Fruit fly (Drosophila melanogaster) whole organism, wandering third instar larva: ENCODE data around the gene Sgs5bis.

Source experiments
- Abd-B ChIP-seq: fragments of >200 bp; optimal IDR thresholded peaks from 2 replicates; lab custom pipeline; 2017; ENCODE audit warnings: missing biosample characterization, missing genetic modification characterization
- CG32264 ChIP-seq: fragments of 200-800 bp; sonication (Bioruptor generic); optimal IDR thresholded peaks from 2 replicates; lab custom pipeline; 2016; ENCODE audit warnings: missing biosample characterization, missing genetic modification characterization
- CG9705 ChIP-seq: fragments of 200-800 bp; sonication (Bioruptor generic); optimal IDR thresholded peaks from 2 replicates; lab custom pipeline; 2018; ENCODE audit warnings: missing biosample characterization, mild to moderate bottlenecking, missing genetic modification characterization
- CrebA ChIP-seq: fragments of 200-800 bp; sonication (Bioruptor generic); optimal IDR thresholded peaks from 2 replicates; lab custom pipeline; 2016; ENCODE audit warnings: missing biosample characterization, mild to moderate bottlenecking, missing genetic modification characterization, borderline replicate concordance
- Dfd ChIP-seq: fragments of >200 bp; optimal IDR thresholded peaks from 2 replicates; lab custom pipeline; 2017; ENCODE audit warnings: missing biosample characterization, missing genetic modification characterization
- Dif ChIP-seq: fragments of 200-275, 200-300 bp; sonication (Bioruptor generic); optimal IDR thresholded peaks from 2 replicates; lab custom pipeline; 2018; ENCODE audit warnings: missing biosample characterization, missing genetic modification characterization; ENCODE audit not compliant: partially characterized antibody
- GATAd ChIP-seq: sonication (Bioruptor generic); optimal IDR thresholded peaks from 2 replicates; lab custom pipeline; 2016; ENCODE audit warnings: missing biosample characterization, missing genetic modification characterization
- HLH106 ChIP-seq: fragments of 200-800 bp; optimal IDR thresholded peaks from 3 replicates; lab custom pipeline; 2019; ENCODE audit warnings: missing biosample characterization, mild to moderate bottlenecking, missing genetic modification characterization, moderate library complexity
- Hnf4 ChIP-seq: fragments of 200-800 bp; sonication (Bioruptor generic); optimal IDR thresholded peaks from 2 replicates; lab custom pipeline; 2016; ENCODE audit warnings: missing biosample characterization, mild to moderate bottlenecking, missing genetic modification characterization
- Hr78 ChIP-seq: fragments of >200 bp; optimal IDR thresholded peaks from 2 replicates; lab custom pipeline; 2017; ENCODE audit warnings: missing biosample characterization, missing genetic modification characterization
- Hr83 ChIP-seq: fragments of 200-300 bp; sonication (Bioruptor generic); optimal IDR thresholded peaks from 2 replicates; lab custom pipeline; 2016; ENCODE audit warnings: missing biosample characterization, mild to moderate bottlenecking, missing genetic modification characterization, moderate library complexity; ENCODE audit not compliant: poor library complexity, severe bottlenecking
- Jra ChIP-seq: sonication (Bioruptor generic); optimal IDR thresholded peaks from 2 replicates; lab custom pipeline; 2016; ENCODE audit warnings: missing biosample characterization, missing genetic modification characterization
- Mio ChIP-seq: sonication (Bioruptor generic); optimal IDR thresholded peaks from 2 replicates; lab custom pipeline; 2016; ENCODE audit warnings: missing biosample characterization, missing genetic modification characterization
- Myc ChIP-seq: fragments of >200 bp; optimal IDR thresholded peaks from 2 replicates; lab custom pipeline; 2017
- N ChIP-seq: fragments of >200 bp; optimal IDR thresholded peaks from 2 replicates; lab custom pipeline; 2018; ENCODE audit warnings: missing biosample characterization, missing external identifiers, missing genetic modification characterization
- OdsH ChIP-seq: fragments of 200-800 bp; sonication (Bioruptor generic); optimal IDR thresholded peaks from 2 replicates; lab custom pipeline; 2016; ENCODE audit warnings: missing biosample characterization, mild to moderate bottlenecking, missing genetic modification characterization
- Rel ChIP-seq, 2 experiments: fragments of 200-800 bp; sonication (Bioruptor generic) in 1 of 2; optimal IDR thresholded peaks; 2 replicates in 1 of 2; 3 replicates in 1 of 2; lab custom pipeline; 2016 to 2019; ENCODE audit warnings: mild to moderate bottlenecking in 2 of 2, missing biosample characterization in 2 of 2, missing genetic modification characterization in 2 of 2, moderate library complexity in 1 of 2
- Sp1 ChIP-seq: fragments of 200-800 bp; sonication (Bioruptor generic); optimal IDR thresholded peaks from 3 replicates; lab custom pipeline; 2019; ENCODE audit warnings: missing biosample characterization, mild to moderate bottlenecking, missing genetic modification characterization, moderate library complexity
- Vsx2 ChIP-seq: fragments of 200-300, 225-300 bp; sonication (Bioruptor generic); optimal IDR thresholded peaks from 2 replicates; lab custom pipeline; 2018; ENCODE audit warnings: missing biosample characterization, missing genetic modification characterization; ENCODE audit not compliant: partially characterized antibody
- br ChIP-seq: fragments of 200-800 bp; sonication (Bioruptor generic); optimal IDR thresholded peaks from 2 replicates; lab custom pipeline; 2016; ENCODE audit warnings: missing biosample characterization, missing genetic modification characterization
- brk ChIP-seq: fragments of 200-800 bp; sonication (Bioruptor generic); optimal IDR thresholded peaks from 2 replicates; lab custom pipeline; 2016; ENCODE audit warnings: missing biosample characterization, mild to moderate bottlenecking, missing genetic modification characterization
- dl ChIP-seq, 2 experiments: fragments of 175-275, 200-275 bp in 1 of 2; fragments of 200-275 bp in 1 of 2; sonication (Bioruptor generic); optimal IDR thresholded peaks; lab custom pipeline; 2018; ENCODE audit warnings: mild to moderate bottlenecking in 2 of 2, missing biosample characterization in 2 of 2, missing genetic modification characterization in 2 of 2, moderate library complexity in 2 of 2; ENCODE audit not compliant: partially characterized antibody in 2 of 2, insufficient read depth in 1 of 2
- dmrt93B ChIP-seq: fragments of 200-800 bp; sonication (Bioruptor generic); optimal IDR thresholded peaks from 2 replicates; lab custom pipeline; 2018; ENCODE audit warnings: missing biosample characterization, mild to moderate bottlenecking, missing genetic modification characterization
- dsf ChIP-seq: sonication (Bioruptor generic); optimal IDR thresholded peaks from 2 replicates; lab custom pipeline; 2016; ENCODE audit warnings: missing biosample characterization, missing genetic modification characterization, borderline replicate concordance
- ey ChIP-seq: fragments of 200-800 bp; sonication (Bioruptor generic); optimal IDR thresholded peaks from 2 replicates; lab custom pipeline; 2016; ENCODE audit warnings: missing biosample characterization, missing genetic modification characterization
- foxo ChIP-seq, 2 experiments: fragments of 200-800 bp; sonication (Bioruptor generic); optimal IDR thresholded peaks; 2 replicates in 1 of 2; 3 replicates in 1 of 2; lab custom pipeline; 2016 to 2017; ENCODE audit warnings: missing biosample characterization in 2 of 2, missing genetic modification characterization in 2 of 2
- fru ChIP-seq: fragments of 200-800 bp; sonication (Bioruptor generic); optimal IDR thresholded peaks from 3 replicates; lab custom pipeline; 2016; ENCODE audit warnings: missing biosample characterization, mild to moderate bottlenecking, missing genetic modification characterization
- h ChIP-seq: fragments of 200-800 bp; sonication (Bioruptor generic); optimal IDR thresholded peaks from 3 replicates; lab custom pipeline; 2016; ENCODE audit warnings: missing biosample characterization, mild to moderate bottlenecking, missing genetic modification characterization
- jim ChIP-seq: fragments of 175-275, 200-325 bp; sonication (Bioruptor generic); optimal IDR thresholded peaks from 2 replicates; lab custom pipeline; 2016; ENCODE audit warnings: missing biosample characterization, mild to moderate bottlenecking, missing genetic modification characterization
- lola ChIP-seq: fragments of >200 bp; optimal IDR thresholded peaks from 2 replicates; lab custom pipeline; 2017; ENCODE audit warnings: missing biosample characterization, missing genetic modification characterization
- pan ChIP-seq: fragments of >200 bp; optimal IDR thresholded peaks from 2 replicates; lab custom pipeline; 2017
- psq ChIP-seq: fragments of 200-800 bp; sonication (Bioruptor generic); optimal IDR thresholded peaks from 3 replicates; lab custom pipeline; 2017; ENCODE audit warnings: missing biosample characterization, mild to moderate bottlenecking, missing genetic modification characterization, moderate library complexity
- rgr ChIP-seq: fragments of 200-800 bp; sonication (Bioruptor generic); optimal IDR thresholded peaks from 3 replicates; lab custom pipeline; 2016; ENCODE audit warnings: missing biosample characterization, mild to moderate bottlenecking, missing genetic modification characterization
- sage ChIP-seq: fragments of 200-800 bp; sonication (Bioruptor generic); optimal IDR thresholded peaks from 2 replicates; lab custom pipeline; 2016; ENCODE audit warnings: missing biosample characterization, mild to moderate bottlenecking, missing genetic modification characterization
- tai ChIP-seq: sonication (Bioruptor generic); optimal IDR thresholded peaks from 2 replicates; lab custom pipeline; 2016; ENCODE audit warnings: missing biosample characterization, missing genetic modification characterization
- usp ChIP-seq: fragments of >200 bp; optimal IDR thresholded peaks from 2 replicates; lab custom pipeline; 2017; ENCODE audit warnings: missing biosample characterization, missing genetic modification characterization
- woc ChIP-seq: sonication (Bioruptor generic); optimal IDR thresholded peaks from 2 replicates; lab custom pipeline; 2016; ENCODE audit warnings: missing biosample characterization, mild to moderate bottlenecking, missing genetic modification characterization

Sgs5bis gene

dm6 chr3R:17619726-17620282, 25.6 kb downstream of the Sgs5bis start:
- TF ChIP-seq dsf (GFP tag; lab: Kevin White, UChicago) = no peak
- peak; percentile 3 for TF ChIP-seq CG32264
- no peak for TF ChIP-seq brk (GFP tag; lab: Kevin White, UChicago)
- no peak for TF ChIP-seq Vsx2
- TF ChIP-seq Jra (GFP tag; lab: Kevin White, UChicago) = no peak
- TF ChIP-seq Myc = no peak
- no peak for TF ChIP-seq rgr
- no peak for TF ChIP-seq HLH106 (tag; lab: Kevin White, UChicago)
- TF ChIP-seq CrebA (GFP tag; lab: Kevin White, UChicago) = peak; percentile 92
- TF ChIP-seq Sp1 = peak; percentile 56
- no peak for TF ChIP-seq dmrt93B (GFP tag; lab: Kevin White, UChicago)
- no peak for TF ChIP-seq tai (GFP tag; lab: Kevin White, UChicago)
- no peak for TF ChIP-seq Rel (GFP tag; optimal IDR thresholded peaks at IDR 0.05; lab: Kevin White, UChicago)
- peak; percentile 59 for TF ChIP-seq Rel (tag; optimal IDR thresholded peaks at IDR 0.05; lab: Kevin White, UChicago)
- no peak for TF ChIP-seq Dfd (GFP tag; lab: Kevin White, UChicago)
- TF ChIP-seq h (GFP tag; lab: Kevin White, UChicago) = no peak
- TF ChIP-seq Mio (GFP tag; lab: Kevin White, UChicago) = no peak
- no peak for TF ChIP-seq N (GFP tag; lab: Kevin White, UChicago)
- peak; percentile 35 for TF ChIP-seq Hnf4 (GFP tag; lab: Kevin White, UChicago)
- TF ChIP-seq foxo (GFP tag; optimal IDR thresholded peaks at IDR 0.05; lab: Kevin White, UChicago) = peak in 1 of 2 experiments; percentile 13
- TF ChIP-seq OdsH (GFP tag; lab: Kevin White, UChicago) = no peak
- TF ChIP-seq Hr78 = no peak
- TF ChIP-seq GATAd = no peak
- TF ChIP-seq CG9705 (GFP tag; lab: Kevin White, UChicago) = no peak
- no peak for TF ChIP-seq dl (GFP tag; optimal IDR thresholded peaks at IDR 0.05; lab: Kevin White, UChicago; ENCODE audit: insufficient read depth in 1 of 2, partially characterized antibody in 2 of 2)
- TF ChIP-seq Abd-B = no peak
- TF ChIP-seq woc = no peak
- TF ChIP-seq lola (GFP tag; lab: Kevin White, UChicago) = no peak
- no peak for TF ChIP-seq br (GFP tag; lab: Kevin White, UChicago)
- no peak for TF ChIP-seq pan (lab: Kevin White, UChicago)
- no peak for TF ChIP-seq jim (GFP tag; lab: Kevin White, UChicago)
- TF ChIP-seq Hr83 (GFP tag; lab: Kevin White, UChicago) = no peak
- no peak for TF ChIP-seq Dif (GFP tag; lab: Kevin White, UChicago)
- no peak for TF ChIP-seq ey
- no peak for TF ChIP-seq psq
- no peak for TF ChIP-seq usp (GFP tag; lab: Kevin White, UChicago)
- TF ChIP-seq sage (GFP tag; lab: Kevin White, UChicago) = peak; percentile 31

- no peak for TF ChIP-seq fru (GFP tag; lab: Kevin White, UChicago)
- no peak for TF ChIP-seq Mio (GFP tag; lab: Kevin White, UChicago)
- no peak for TF ChIP-seq CG32264
- TF ChIP-seq dmrt93B (GFP tag; lab: Kevin White, UChicago) = no peak
- TF ChIP-seq psq = no peak
- no peak for TF ChIP-seq brk (GFP tag; lab: Kevin White, UChicago)
- TF ChIP-seq Hr83 (GFP tag; lab: Kevin White, UChicago) = no peak
These were observed 28.0 kb downstream of the Sgs5bis start, which contains the start of gene CG14323 for dm6 chr3R:17622062-17622766. Gene CG14323, minus strand, starts transcription at chr3R:17622112.
